Worm (Caenorhabditis elegans): Measurements from ENCODE around the gene rps-30.

The rps-30 gene

ce11 chrV:7808444-7808843 is 32.1 kb downstream of the rps-30 start:
- TF ChIP-seq hmbx-1 (tag; optimal IDR thresholded peaks at IDR 0.05) (no peak), ets-7 (tag; optimal IDR thresholded peaks at IDR 0.05) (no peak), tbx-11 (GFP tag; IDR thresholded peaks at IDR 0.05) (no peak), aly-1 (tag; optimal IDR thresholded peaks at IDR 0.05) (no peak)

ce11 chrV:7809320-7810256 is 33.2 kb downstream of the rps-30 start, which contains the start of gene ZK742.3:
Gene ZK742.3, minus strand, starts transcription at chrV:7809912.
- TF ChIP-seq flt-1 (GFP tag; IDR thresholded peaks at IDR 0.05) (no peak), ceh-13 (GFP tag; optimal IDR thresholded peaks at IDR 0.05) (no peak), aly-1 (tag; optimal IDR thresholded peaks at IDR 0.05) (no peak), scrt-1 (GFP tag; IDR thresholded peaks at IDR 0.05) (no peak), ets-7 (tag; optimal IDR thresholded peaks at IDR 0.05) (no peak), tra-4 (tag; optimal IDR thresholded peaks at IDR 0.05) (no peak), pes-1 (GFP tag; IDR thresholded peaks at IDR 0.05) (no peak), B0310.2 (tag; optimal IDR thresholded peaks at IDR 0.05) (no peak), hmbx-1 (tag; optimal IDR thresholded peaks at IDR 0.05) (no peak), hnd-1 (tag; optimal IDR thresholded peaks at IDR 0.05) (no peak), sea-1 (GFP tag; conservative IDR thresholded peaks at IDR 0.05) (no peak), hmg-4 (GFP tag; optimal IDR thresholded peaks at IDR 0.05) (no peak), F13C5.2 (tag; optimal IDR thresholded peaks at IDR 0.05) (no peak), ama-1 (optimal IDR thresholded peaks at IDR 0.05) (no peak), ceh-36 (tag; optimal IDR thresholded peaks at IDR 0.05) (no peak), tbx-11 (GFP tag; IDR thresholded peaks at IDR 0.05) (no peak), tbx-37 (GFP tag; conservative IDR thresholded peaks at IDR 0.05) (no peak)

ce11 chrV:7810591-7810990 is 34.2 kb downstream of the rps-30 start:
- TF ChIP-seq hmbx-1 (tag; optimal IDR thresholded peaks at IDR 0.05) (no peak), F13C5.2 (tag; optimal IDR thresholded peaks at IDR 0.05) (no peak), aly-1 (tag; optimal IDR thresholded peaks at IDR 0.05) (no peak), tbx-11 (GFP tag; IDR thresholded peaks at IDR 0.05) (no peak), hmg-4 (GFP tag; optimal IDR thresholded peaks at IDR 0.05) (no peak), scrt-1 (GFP tag; IDR thresholded peaks at IDR 0.05) (no peak), flt-1 (GFP tag; IDR thresholded peaks at IDR 0.05) (no peak)

- TF ChIP-seq B0310.2 (tag; optimal IDR thresholded peaks at IDR 0.05) (no peak), sea-1 (GFP tag; conservative IDR thresholded peaks at IDR 0.05) (no peak), ama-1 (optimal IDR thresholded peaks at IDR 0.05) (no peak), hmg-4 (GFP tag; optimal IDR thresholded peaks at IDR 0.05) (no peak), F13C5.2 (tag; optimal IDR thresholded peaks at IDR 0.05) (no peak), tbx-37 (GFP tag; conservative IDR thresholded peaks at IDR 0.05) (no peak), hnd-1 (tag; optimal IDR thresholded peaks at IDR 0.05) (no peak), tra-4 (tag; optimal IDR thresholded peaks at IDR 0.05) (no peak), pes-1 (GFP tag; IDR thresholded peaks at IDR 0.05) (no peak), scrt-1 (GFP tag; IDR thresholded peaks at IDR 0.05) (no peak)
These were observed 35.4 kb downstream of the rps-30 start, which contains the start of gene ZK742.4 for ce11 chrV:7811758-7812157. Gene ZK742.4, minus strand, starts transcription at chrV:7811792.

ce11 chrV:7814601-7815000 is 38.2 kb downstream of the rps-30 start, which contains the start of gene ZK742.6:
Gene ZK742.6, minus strand, starts transcription at chrV:7814942.
- TF ChIP-seq hmbx-1 (tag; optimal IDR thresholded peaks at IDR 0.05), result no peak
- no peak for TF ChIP-seq hnd-1 (tag; optimal IDR thresholded peaks at IDR 0.05)
- no peak for TF ChIP-seq hmg-4 (GFP tag; optimal IDR thresholded peaks at IDR 0.05)
- TF ChIP-seq F13C5.2 (tag; optimal IDR thresholded peaks at IDR 0.05), result no peak
- TF ChIP-seq ets-7 (tag; optimal IDR thresholded peaks at IDR 0.05), result no peak
- TF ChIP-seq tbx-37 (GFP tag; conservative IDR thresholded peaks at IDR 0.05), result no peak
- no peak for TF ChIP-seq ceh-13 (GFP tag; optimal IDR thresholded peaks at IDR 0.05)
- TF ChIP-seq sea-1 (GFP tag; conservative IDR thresholded peaks at IDR 0.05), result no peak
- TF ChIP-seq tbx-11 (GFP tag; IDR thresholded peaks at IDR 0.05), result no peak
- no peak for TF ChIP-seq pes-1 (GFP tag; IDR thresholded peaks at IDR 0.05)
- no peak for TF ChIP-seq tra-4 (tag; optimal IDR thresholded peaks at IDR 0.05)
- TF ChIP-seq aly-1 (tag; optimal IDR thresholded peaks at IDR 0.05), result no peak
- no peak for TF ChIP-seq B0310.2 (tag; optimal IDR thresholded peaks at IDR 0.05)
- TF ChIP-seq ceh-36 (tag; optimal IDR thresholded peaks at IDR 0.05), result no peak
- TF ChIP-seq scrt-1 (GFP tag; IDR thresholded peaks at IDR 0.05), result no peak
- TF ChIP-seq ama-1 (optimal IDR thresholded peaks at IDR 0.05), result no peak
- TF ChIP-seq flt-1 (GFP tag; IDR thresholded peaks at IDR 0.05), result no peak

- TF ChIP-seq ceh-13 (GFP tag; optimal IDR thresholded peaks at IDR 0.05), result no peak
- no peak for TF ChIP-seq sea-1 (GFP tag; conservative IDR thresholded peaks at IDR 0.05)
- no peak for TF ChIP-seq hnd-1 (tag; optimal IDR thresholded peaks at IDR 0.05)
- no peak for TF ChIP-seq F13C5.2 (tag; optimal IDR thresholded peaks at IDR 0.05)
- TF ChIP-seq aly-1 (tag; optimal IDR thresholded peaks at IDR 0.05), result no peak
- no peak for TF ChIP-seq ama-1 (optimal IDR thresholded peaks at IDR 0.05)
- TF ChIP-seq pes-1 (GFP tag; IDR thresholded peaks at IDR 0.05), result no peak
- TF ChIP-seq tbx-37 (GFP tag; conservative IDR thresholded peaks at IDR 0.05), result no peak
- no peak for TF ChIP-seq ceh-36 (tag; optimal IDR thresholded peaks at IDR 0.05)
- no peak for TF ChIP-seq ets-7 (tag; optimal IDR thresholded peaks at IDR 0.05)
- TF ChIP-seq scrt-1 (GFP tag; IDR thresholded peaks at IDR 0.05), result no peak
- TF ChIP-seq flt-1 (GFP tag; IDR thresholded peaks at IDR 0.05), result no peak
- TF ChIP-seq hmg-4 (GFP tag; optimal IDR thresholded peaks at IDR 0.05), result no peak
- TF ChIP-seq tbx-11 (GFP tag; IDR thresholded peaks at IDR 0.05), result no peak
- TF ChIP-seq tra-4 (tag; optimal IDR thresholded peaks at IDR 0.05), result no peak
- no peak for TF ChIP-seq B0310.2 (tag; optimal IDR thresholded peaks at IDR 0.05)
- no peak for TF ChIP-seq hmbx-1 (tag; optimal IDR thresholded peaks at IDR 0.05)
These were observed 40.1 kb downstream of the rps-30 start for ce11 chrV:7816486-7816885.

- TF ChIP-seq tbx-37 (GFP tag; conservative IDR thresholded peaks at IDR 0.05), result no peak
- no peak for TF ChIP-seq ceh-36 (tag; optimal IDR thresholded peaks at IDR 0.05)
- TF ChIP-seq scrt-1 (GFP tag; IDR thresholded peaks at IDR 0.05), result no peak
- no peak for TF ChIP-seq F13C5.2 (tag; optimal IDR thresholded peaks at IDR 0.05)
- no peak for TF ChIP-seq tra-4 (tag; optimal IDR thresholded peaks at IDR 0.05)
- no peak for TF ChIP-seq flt-1 (GFP tag; IDR thresholded peaks at IDR 0.05)
- no peak for TF ChIP-seq hnd-1 (tag; optimal IDR thresholded peaks at IDR 0.05)
- no peak for TF ChIP-seq tbx-11 (GFP tag; IDR thresholded peaks at IDR 0.05)
These were observed 43.2 kb downstream of the rps-30 start for ce11 chrV:7819585-7819984.

Data from whole organism, early embryonic.